Fruit fly (Drosophila melanogaster) whole organism, pupa: ENCODE results near the gene Mkk4.

ENCODE experiments used
- CG10348 ChIP-seq: fragments of 200-800 bp; sonication (Bioruptor generic); IDR thresholded peaks from 2 replicates; pipeline ENCODE4 v1.3.6; 2022; ENCODE audit warnings: missing biosample characterization, missing genetic modification characterization
- CG12605 ChIP-seq: fragments of 200-800 bp; sonication (Bioruptor generic); IDR thresholded peaks from 2 replicates; pipeline ENCODE4 v1.3.6; 2022; ENCODE audit warnings: missing biosample characterization, missing genetic modification characterization
- CG13204 ChIP-seq: fragments of 200-800 bp; sonication (Bioruptor generic); optimal IDR thresholded peaks from 2 replicates; lab custom pipeline; 2018; ENCODE audit warnings: missing biosample characterization, mild to moderate bottlenecking, missing genetic modification characterization, moderate library complexity
- CG14655 ChIP-seq: fragments of 200-800 bp; sonication (Bioruptor generic); optimal IDR thresholded peaks from 3 replicates; lab custom pipeline; 2017; ENCODE audit warnings: mild to moderate bottlenecking, missing biosample characterization, missing genetic modification reagents, missing genetic modification characterization
- CG15710 ChIP-seq: fragments of 200-800 bp; sonication (Bioruptor generic); optimal IDR thresholded peaks from 2 replicates; lab custom pipeline; 2018; ENCODE audit warnings: missing biosample characterization, mild to moderate bottlenecking, missing genetic modification characterization, moderate library complexity
- CG17806 ChIP-seq: fragments of 200-800 bp; sonication (Bioruptor generic); optimal IDR thresholded peaks from 2 replicates; lab custom pipeline; 2018; ENCODE audit warnings: missing biosample characterization, mild to moderate bottlenecking, missing genetic modification characterization, moderate library complexity
- CG32121 ChIP-seq: fragments of 200-800 bp; sonication (Bioruptor generic); IDR thresholded peaks from 2 replicates; pipeline ENCODE4 v1.3.6; 2022; ENCODE audit warnings: missing biosample characterization, missing genetic modification characterization
- CG34367 ChIP-seq: fragments of 200-800 bp; sonication (Bioruptor generic); optimal IDR thresholded peaks from 2 replicates; lab custom pipeline; 2018; ENCODE audit warnings: missing biosample characterization, mild to moderate bottlenecking, missing genetic modification characterization
- CG4496 ChIP-seq: fragments of 200-800 bp; sonication (Bioruptor generic); IDR thresholded peaks from 3 replicates; pipeline ENCODE4 v1.3.6; 2022; ENCODE audit warnings: missing biosample characterization, missing genetic modification characterization
- CG8159 ChIP-seq: fragments of 200-800 bp; sonication (Bioruptor generic); optimal IDR thresholded peaks from 3 replicates; lab custom pipeline; 2018; ENCODE audit warnings: missing biosample characterization, mild to moderate bottlenecking, missing genetic modification characterization, moderate library complexity
- CG8301 ChIP-seq: fragments of 200-800 bp; sonication (Bioruptor generic); optimal IDR thresholded peaks from 2 replicates; lab custom pipeline; 2018; ENCODE audit warnings: missing biosample characterization, mild to moderate bottlenecking, missing genetic modification characterization
- CG9948 ChIP-seq: fragments of 200-800 bp; sonication (Bioruptor generic); optimal IDR thresholded peaks from 2 replicates; lab custom pipeline; 2018; ENCODE audit warnings: missing biosample characterization, mild to moderate bottlenecking, missing genetic modification characterization, moderate library complexity
- D1 ChIP-seq: fragments of 200-800 bp; sonication (Bioruptor generic); optimal IDR thresholded peaks from 2 replicates; lab custom pipeline; 2018; ENCODE audit warnings: missing biosample characterization, mild to moderate bottlenecking, missing genetic modification characterization, moderate library complexity
- EcR ChIP-seq: fragments of 200-800 bp; sonication (Bioruptor generic); optimal IDR thresholded peaks from 3 replicates; lab custom pipeline; 2019; ENCODE audit warnings: missing biosample characterization, missing genetic modification characterization, mild to moderate bottlenecking, moderate library complexity, missing genetic modification reagents
- Ets98B ChIP-seq: fragments of 200-800 bp; sonication (Bioruptor generic); IDR thresholded peaks from 2 replicates; pipeline ENCODE4 v1.3.6; 2022; ENCODE audit warnings: missing biosample characterization, missing genetic modification characterization
- Pif1A ChIP-seq: fragments of 200-800 bp; sonication (Bioruptor generic); optimal IDR thresholded peaks from 3 replicates; lab custom pipeline; 2016; ENCODE audit warnings: missing biosample characterization, missing genetic modification characterization
- Pif1B ChIP-seq: fragments of 200-800 bp; sonication (Bioruptor generic); optimal IDR thresholded peaks from 3 replicates; lab custom pipeline; 2016; ENCODE audit warnings: missing biosample characterization, missing genetic modification characterization
- Snoo ChIP-seq: fragments of 200-800 bp; sonication (Bioruptor generic); optimal IDR thresholded peaks from 3 replicates; lab custom pipeline; 2017; ENCODE audit warnings: missing biosample characterization, mild to moderate bottlenecking, missing genetic modification characterization, inconsistent platforms
- fd96Ca ChIP-seq: fragments of 200-800 bp; sonication (Bioruptor generic); IDR thresholded peaks from 3 replicates; pipeline ENCODE4 v1.3.6; 2022; ENCODE audit warnings: missing biosample characterization, missing genetic modification characterization
- gl ChIP-seq: fragments of 200-800 bp; sonication (Bioruptor generic); optimal IDR thresholded peaks from 2 replicates; lab custom pipeline; 2018; ENCODE audit warnings: missing biosample characterization, mild to moderate bottlenecking, missing genetic modification characterization
- rn ChIP-seq: fragments of 200-800 bp; sonication (Bioruptor generic); IDR thresholded peaks from 2 replicates; pipeline ENCODE4 v1.3.6; 2022; ENCODE audit warnings: missing biosample characterization, missing genetic modification characterization

Gene Mkk4

DNA sequence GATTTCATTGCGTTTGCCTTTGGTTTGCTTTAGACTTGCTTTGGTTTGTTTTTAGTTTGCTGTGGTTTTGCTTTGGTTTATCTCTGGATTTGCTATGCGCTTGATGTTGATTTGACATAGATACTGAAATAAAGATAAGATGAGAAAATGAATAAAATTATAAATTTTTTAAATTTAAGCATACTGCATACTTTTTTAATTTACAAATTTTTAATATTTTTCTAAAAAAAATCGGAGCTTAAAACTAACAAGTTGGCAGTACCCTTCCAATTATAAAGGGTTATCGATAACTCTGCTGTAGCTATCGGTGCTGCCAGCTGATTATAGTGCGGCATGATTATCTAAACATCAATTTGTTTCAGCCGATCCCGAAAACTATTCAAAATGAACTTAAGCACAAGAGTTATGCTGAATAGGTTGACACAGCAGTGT lies 23.2 kb upstream of the Mkk4 start, which contains the start of gene mRpL19:
mRpL19 (plus strand) TSS at position 307 of the 432 bp plus-strand sequence.
- TF ChIP-seq CG32121 (GFP tag; lab: Robert Waterston, UW) (peak; percentile 34; the same call in 1 of the 2 replicates), CG13204 (no peak), fd96Ca (no peak), Snoo (tag; lab: Kevin White, UChicago) (no peak), CG15710 (tag; lab: Kevin White, UChicago) (peak; percentile 27), CG17806 (tag; lab: Kevin White, UChicago) (peak; percentile 31), CG14655 (GFP tag; lab: Kevin White, UChicago) (no peak), EcR (GFP tag; lab: Kevin White, UChicago) (no peak), CG9948 (peak; percentile 16), CG8159 (tag; lab: Kevin White, UChicago) (peak; percentile 25), CG10348 (no peak)

- peak; percentile 56 for TF ChIP-seq Ets98B (GFP tag; lab: Robert Waterston, UW)
- TF ChIP-seq CG4496 = peak; percentile 42; the same call in 1 of the 3 replicates
- TF ChIP-seq D1 (tag; lab: Kevin White, UChicago) = peak; percentile 17
- peak; percentile 49 for TF ChIP-seq CG17806 (tag; lab: Kevin White, UChicago)
- peak; percentile 46 for TF ChIP-seq CG9948
- TF ChIP-seq CG34367 (tag; lab: Kevin White, UChicago) = peak; percentile 40
- TF ChIP-seq Pif1A (GFP tag; lab: Kevin White, UChicago) = peak; percentile 37
- TF ChIP-seq CG14655 (GFP tag; lab: Kevin White, UChicago) = peak; percentile 53
- peak; percentile 49 for TF ChIP-seq CG8301 (tag; lab: Kevin White, UChicago)
- peak; percentile 46 for TF ChIP-seq CG15710 (tag; lab: Kevin White, UChicago)
- no peak for TF ChIP-seq CG10348
- peak; percentile 20 for TF ChIP-seq gl (tag; lab: Kevin White, UChicago)
- TF ChIP-seq fd96Ca = no peak
- no peak for TF ChIP-seq CG32121 (GFP tag; lab: Robert Waterston, UW)
- no peak for TF ChIP-seq CG13204
- peak; percentile 16 for TF ChIP-seq Pif1B
- no peak for TF ChIP-seq EcR (GFP tag; lab: Kevin White, UChicago)
- TF ChIP-seq CG12605 (GFP tag; lab: Robert Waterston, UW) = peak; percentile 50; the same call in 1 of the 2 replicates
- TF ChIP-seq Snoo (tag; lab: Kevin White, UChicago) = no peak
- no peak for TF ChIP-seq rn (GFP tag; lab: Robert Waterston, UW)
- peak; percentile 58 for TF ChIP-seq CG8159 (tag; lab: Kevin White, UChicago)
Observed at dm6 chr3R:8670529-8671491, 20.2 kb upstream of the Mkk4 start, which contains the start of gene p. TSS of gene p (minus strand) at chr3R:8670684.

- TF ChIP-seq CG8301 (tag; lab: Kevin White, UChicago) (no peak), Pif1B (no peak), CG14655 (GFP tag; lab: Kevin White, UChicago) (no peak), gl (tag; lab: Kevin White, UChicago) (no peak), CG15710 (tag; lab: Kevin White, UChicago) (no peak), Pif1A (GFP tag; lab: Kevin White, UChicago) (peak; percentile 9), CG4496 (peak; percentile 47; the same call in 1 of the 3 replicates), CG32121 (GFP tag; lab: Robert Waterston, UW) (peak; percentile 56; the same call in 1 of the 2 replicates), CG10348 (no peak), Ets98B (GFP tag; lab: Robert Waterston, UW) (peak; percentile 51), Snoo (tag; lab: Kevin White, UChicago) (no peak), CG9948 (no peak), fd96Ca (peak; percentile 58; the same call in 2 of the 3 replicates), CG13204 (no peak), CG17806 (tag; lab: Kevin White, UChicago) (no peak), rn (GFP tag; lab: Robert Waterston, UW) (no peak), EcR (GFP tag; lab: Kevin White, UChicago) (peak; percentile 19), CG12605 (GFP tag; lab: Robert Waterston, UW) (no peak; the same call in 1 of the 2 replicates), CG8159 (tag; lab: Kevin White, UChicago) (no peak), D1 (tag; lab: Kevin White, UChicago) (no peak), CG34367 (tag; lab: Kevin White, UChicago) (no peak)
Observed at dm6 chr3R:8669900-8670528, 19.4 kb upstream of the Mkk4 start.

- TF ChIP-seq CG17806 (tag; lab: Kevin White, UChicago) (peak; percentile 98), CG32121 (GFP tag; lab: Robert Waterston, UW) (peak; percentile 97), Ets98B (GFP tag; lab: Robert Waterston, UW) (peak; percentile 99), Pif1B (peak; percentile 99), fd96Ca (peak; percentile 97), EcR (GFP tag; lab: Kevin White, UChicago) (peak; percentile 45), D1 (tag; lab: Kevin White, UChicago) (peak; percentile 86), CG8159 (tag; lab: Kevin White, UChicago) (peak; percentile 98), CG9948 (peak; percentile 98), rn (GFP tag; lab: Robert Waterston, UW) (peak; percentile 92), CG34367 (tag; lab: Kevin White, UChicago) (peak; percentile 98), CG10348 (peak; percentile 89), CG8301 (tag; lab: Kevin White, UChicago) (peak; percentile 99), CG14655 (GFP tag; lab: Kevin White, UChicago) (peak; percentile 98), Pif1A (GFP tag; lab: Kevin White, UChicago) (peak; percentile 99), CG4496 (peak; percentile 99), gl (tag; lab: Kevin White, UChicago) (peak; percentile 96), CG13204 (peak; percentile 94), Snoo (tag; lab: Kevin White, UChicago) (peak; percentile 97), CG15710 (tag; lab: Kevin White, UChicago) (peak; percentile 97), CG12605 (GFP tag; lab: Robert Waterston, UW) (peak; percentile 98)
Observed at dm6 chr3R:8669029-8669707, 18.6 kb upstream of the Mkk4 start.
